Fruit fly (Drosophila melanogaster) whole organism, adult: ENCODE results near the gene CG32391.

Experiments
- CG11617 ChIP-seq: fragments of 200-800 bp; sonication (Bioruptor generic); optimal IDR thresholded peaks from 2 replicates; lab custom pipeline; 2017; ENCODE audit warnings: mild to moderate bottlenecking, missing biosample characterization, missing genetic modification reagents, missing genetic modification characterization
- CG12768 ChIP-seq: fragments of 200-800 bp; sonication (Bioruptor generic); optimal IDR thresholded peaks from 2 replicates; lab custom pipeline; 2017; ENCODE audit warnings: missing biosample characterization, missing genetic modification characterization, mild to moderate bottlenecking, moderate library complexity, missing genetic modification reagents
- CG14711 ChIP-seq: fragments of 200-800 bp; sonication (Bioruptor generic); optimal IDR thresholded peaks from 2 replicates; lab custom pipeline; 2018; ENCODE audit warnings: missing biosample characterization, mild to moderate bottlenecking, missing genetic modification characterization, moderate library complexity
- CG1620 ChIP-seq: fragments of 200-800 bp; sonication (Bioruptor generic); optimal IDR thresholded peaks from 2 replicates; lab custom pipeline; 2016; ENCODE audit warnings: missing biosample characterization, missing genetic modification characterization
- CG33017 ChIP-seq: fragments of 200-800 bp; sonication (Bioruptor generic); optimal IDR thresholded peaks from 2 replicates; lab custom pipeline; 2018; ENCODE audit warnings: missing biosample characterization, mild to moderate bottlenecking, missing genetic modification characterization, moderate library complexity
- CG5204 ChIP-seq: fragments of 200-800 bp; sonication (Bioruptor generic); optimal IDR thresholded peaks from 2 replicates; lab custom pipeline; 2016; ENCODE audit warnings: missing biosample characterization, missing genetic modification characterization
- CG7045 ChIP-seq: fragments of 200-800 bp; sonication (Bioruptor generic); optimal IDR thresholded peaks from 2 replicates; lab custom pipeline; 2017; ENCODE audit warnings: missing biosample characterization, mild to moderate bottlenecking, missing genetic modification characterization
- CG7101 ChIP-seq: fragments of 200-800 bp; sonication (Bioruptor generic); optimal IDR thresholded peaks from 2 replicates; lab custom pipeline; 2018; ENCODE audit warnings: missing biosample characterization, mild to moderate bottlenecking, missing genetic modification characterization, moderate library complexity
- Clk ChIP-seq: fragments of 200-800 bp; sonication (Bioruptor generic); optimal IDR thresholded peaks from 2 replicates; lab custom pipeline; 2017; ENCODE audit warnings: missing biosample characterization, missing genetic modification characterization
- Crg-1 ChIP-seq: fragments of 200-800 bp; sonication (Bioruptor generic); optimal IDR thresholded peaks from 2 replicates; lab custom pipeline; 2016; ENCODE audit warnings: missing biosample characterization, missing genetic modification characterization
- Hr96 ChIP-seq: fragments of 200-800 bp; sonication (Bioruptor generic); optimal IDR thresholded peaks from 2 replicates; lab custom pipeline; 2016; ENCODE audit warnings: missing biosample characterization, missing genetic modification characterization
- Mnt ChIP-seq: fragments of 200-800 bp; sonication (Bioruptor generic); optimal IDR thresholded peaks from 2 replicates; lab custom pipeline; 2016; ENCODE audit warnings: missing biosample characterization, mild to moderate bottlenecking, missing genetic modification characterization
- bab1 ChIP-seq: fragments of 200-800 bp; sonication (Bioruptor generic); optimal IDR thresholded peaks from 3 replicates; lab custom pipeline; 2019; ENCODE audit warnings: missing biosample characterization, mild to moderate bottlenecking, missing genetic modification characterization, moderate library complexity
- cic ChIP-seq: fragments of 200-800 bp; sonication (Bioruptor generic); optimal IDR thresholded peaks from 2 replicates; lab custom pipeline; 2017; ENCODE audit warnings: missing biosample characterization, mild to moderate bottlenecking, missing genetic modification characterization, moderate library complexity
- cnc ChIP-seq, 2 experiments: fragments of >200 bp; optimal IDR thresholded peaks; 2 replicates each; lab custom pipeline; 2017
- kay ChIP-seq: fragments of 200-800 bp; sonication (Bioruptor generic); peaks from one replicate; lab custom pipeline; 2016; ENCODE audit warnings: missing biosample characterization, missing genetic modification characterization, borderline replicate concordance
- ovo ChIP-seq: fragments of 200-800 bp; sonication (Bioruptor generic); optimal IDR thresholded peaks from 2 replicates; lab custom pipeline; 2016; ENCODE audit warnings: missing biosample characterization, missing genetic modification characterization
- pad ChIP-seq: fragments of 200-800 bp; sonication (Bioruptor generic); optimal IDR thresholded peaks from 3 replicates; lab custom pipeline; 2017; ENCODE audit warnings: missing biosample characterization, missing genetic modification characterization, mild to moderate bottlenecking, moderate library complexity, missing genetic modification reagents
- tj ChIP-seq: fragments of 200-800 bp; sonication (Bioruptor generic); optimal IDR thresholded peaks from 3 replicates; lab custom pipeline; 2017; ENCODE audit warnings: missing biosample characterization, mild to moderate bottlenecking, missing genetic modification characterization, moderate library complexity
- toe ChIP-seq: fragments of 200-800 bp; sonication (Bioruptor generic); optimal IDR thresholded peaks from 2 replicates; lab custom pipeline; 2016; ENCODE audit warnings: missing biosample characterization, missing genetic modification characterization

CG32391 gene

dm6 chr3L:7094548-7095072 is 25.6 kb upstream of the CG32391 start, which contains the start of gene form3:
Gene form3, plus strand, starts transcription at chr3L:7094818.
- TF ChIP-seq Crg-1 (GFP tag; lab: Kevin White, UChicago) (no peak), cnc (optimal IDR thresholded peaks at IDR 0.05; lab: Kevin White, UChicago) (no peak), toe (GFP tag; lab: Kevin White, UChicago) (no peak), tj (GFP tag; lab: Kevin White, UChicago) (no peak)

DNA sequence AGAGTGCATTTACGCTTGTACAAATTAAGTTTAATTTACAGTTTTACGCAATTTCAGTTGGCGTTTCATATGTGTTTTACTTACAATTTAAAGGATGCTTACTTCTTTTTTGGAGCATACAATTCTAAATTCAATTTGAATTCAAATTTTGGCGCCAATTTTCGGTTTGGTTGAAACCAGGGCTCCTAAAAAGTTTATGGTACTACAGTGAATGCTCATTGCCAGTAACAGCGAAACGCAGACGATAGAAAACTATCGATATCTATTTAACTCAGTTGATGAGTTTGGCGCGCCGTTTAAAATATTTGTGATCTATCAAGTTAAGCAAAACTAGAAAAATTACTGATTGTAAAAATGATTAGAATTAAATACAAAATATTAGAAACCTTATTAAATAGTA is 25.0 kb upstream of the CG32391 start:
- TF ChIP-seq cic (no peak), Hr96 (GFP tag; lab: Kevin White, UChicago) (no peak), pad (GFP tag; lab: Kevin White, UChicago) (no peak), Mnt (no peak), CG14711 (tag; lab: Kevin White, UChicago) (no peak), CG33017 (no peak), Clk (GFP tag; lab: Kevin White, UChicago) (no peak), Crg-1 (GFP tag; lab: Kevin White, UChicago) (no peak), CG7101 (no peak), tj (GFP tag; lab: Kevin White, UChicago) (no peak), CG11617 (no peak)

- TF ChIP-seq CG12768 (GFP tag; lab: Kevin White, UChicago) (no peak), pad (GFP tag; lab: Kevin White, UChicago) (no peak), CG7045 (GFP tag; lab: Kevin White, UChicago) (no peak), Hr96 (GFP tag; lab: Kevin White, UChicago) (no peak), kay (GFP tag; lab: Kevin White, UChicago) (no peak), CG11617 (no peak), Crg-1 (GFP tag; lab: Kevin White, UChicago) (no peak), Mnt (no peak)
These were observed 23.9 kb upstream of the CG32391 start, which contains the start of gene Cpr65Ec for dm6 chr3L:7092904-7093303. Gene Cpr65Ec, plus strand, starts transcription at chr3L:7093204.

- TF ChIP-seq pad (GFP tag; lab: Kevin White, UChicago) (no peak), Crg-1 (GFP tag; lab: Kevin White, UChicago) (no peak), CG33017 (no peak)
These were observed 22.4 kb upstream of the CG32391 start for dm6 chr3L:7091331-7091904.

- TF ChIP-seq bab1, result no peak
- no peak for TF ChIP-seq toe (GFP tag; lab: Kevin White, UChicago)
- TF ChIP-seq Crg-1 (GFP tag; lab: Kevin White, UChicago), result no peak
- no peak for TF ChIP-seq CG7045 (GFP tag; lab: Kevin White, UChicago)
- TF ChIP-seq CG12768 (GFP tag; lab: Kevin White, UChicago), result no peak
These were observed 21.8 kb upstream of the CG32391 start for dm6 chr3L:7090764-7091163.

DNA sequence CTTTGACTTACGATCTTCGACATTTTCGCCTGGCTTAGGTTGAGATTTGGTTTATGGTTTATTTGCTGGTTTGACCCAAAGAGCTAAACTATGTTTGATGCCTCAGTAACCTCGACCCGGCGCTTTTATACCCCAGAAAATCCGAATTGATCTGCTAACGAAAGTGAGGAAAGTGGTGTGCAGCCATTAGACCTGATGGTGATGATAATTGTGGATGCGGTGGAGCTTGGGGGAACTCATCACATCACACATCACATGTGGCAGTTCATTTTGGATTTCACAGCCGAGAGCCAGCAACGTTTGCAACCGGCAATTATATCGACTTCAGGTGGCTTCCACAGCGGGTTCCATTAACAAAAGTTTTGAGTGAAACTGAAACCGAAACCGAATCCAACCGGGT is 19.7 kb upstream of the CG32391 start, which contains the start of gene Cpr65Eb:
TSS of gene Cpr65Eb (minus strand) at position 101 of the 400 bp plus-strand sequence.
- TF ChIP-seq CG7045 (GFP tag; lab: Kevin White, UChicago), result no peak
- TF ChIP-seq CG5204, result no peak
- no peak for TF ChIP-seq CG33017
- no peak for TF ChIP-seq CG12768 (GFP tag; lab: Kevin White, UChicago)
- no peak for TF ChIP-seq Crg-1 (GFP tag; lab: Kevin White, UChicago)
- TF ChIP-seq CG11617, result no peak
- no peak for TF ChIP-seq Hr96 (GFP tag; lab: Kevin White, UChicago)
- no peak for TF ChIP-seq CG7101
- TF ChIP-seq tj (GFP tag; lab: Kevin White, UChicago), result no peak
- no peak for TF ChIP-seq CG14711 (tag; lab: Kevin White, UChicago)
- no peak for TF ChIP-seq CG1620 (GFP tag; lab: Kevin White, UChicago)
- no peak for TF ChIP-seq Clk (GFP tag; lab: Kevin White, UChicago)
- TF ChIP-seq toe (GFP tag; lab: Kevin White, UChicago), result no peak
- no peak for TF ChIP-seq bab1
- no peak for TF ChIP-seq kay (GFP tag; lab: Kevin White, UChicago)
- TF ChIP-seq ovo (GFP tag; lab: Kevin White, UChicago), result no peak
- no peak for TF ChIP-seq Mnt

DNA sequence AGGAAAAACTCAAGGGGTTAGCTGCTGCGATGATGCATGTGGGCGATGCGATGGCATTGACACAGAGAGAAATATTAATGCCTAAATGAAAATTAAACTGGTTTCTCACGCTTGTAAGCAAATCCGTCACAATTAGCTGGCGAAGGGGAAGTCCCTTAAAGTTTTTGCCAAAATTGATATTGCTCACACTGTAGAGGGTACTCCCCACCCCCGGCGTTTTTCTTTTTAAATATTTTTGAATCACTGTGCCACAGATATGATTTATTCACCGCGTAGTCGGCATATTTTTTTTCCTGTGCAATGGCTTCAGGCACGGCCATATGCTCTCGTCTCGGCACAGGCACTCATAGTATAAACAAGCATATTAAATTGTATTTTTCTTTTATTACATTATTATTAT is 18.3 kb upstream of the CG32391 start:
- TF ChIP-seq CG12768 (GFP tag; lab: Kevin White, UChicago) (no peak), Hr96 (GFP tag; lab: Kevin White, UChicago) (no peak), bab1 (no peak), cic (no peak), Crg-1 (GFP tag; lab: Kevin White, UChicago) (no peak), CG7101 (no peak), CG5204 (no peak), CG7045 (GFP tag; lab: Kevin White, UChicago) (no peak), tj (GFP tag; lab: Kevin White, UChicago) (no peak), Clk (GFP tag; lab: Kevin White, UChicago) (no peak), ovo (GFP tag; lab: Kevin White, UChicago) (no peak), CG11617 (no peak), Mnt (no peak)
